Worm (Caenorhabditis elegans) whole organism, young adult: ENCODE data around the gene T02G5.3.

Source experiments
- B0261.1 ChIP-seq: sonication (generic microtip); optimal IDR thresholded peaks from 2 replicates; lab custom pipeline; 2016; ENCODE audit warnings: mild to moderate bottlenecking, missing genetic modification characterization, moderate library complexity, missing compliant biosample characterization
- F33H1.4 ChIP-seq: fragments of 200-800 bp; sonication (Bioruptor generic); IDR thresholded peaks from 2 replicates; pipeline ENCODE4 v1.3.6; 2022; ENCODE audit warnings: missing genetic modification reagents, missing genetic modification characterization, missing compliant biosample characterization
- F39B2.1 ChIP-seq: fragments of 200-800 bp; sonication (Bioruptor generic); IDR thresholded peaks from 2 replicates; pipeline ENCODE4 v1.3.6; 2022; ENCODE audit warnings: missing genetic modification reagents, missing genetic modification characterization, missing compliant biosample characterization
- F49E8.2 ChIP-seq: sonication (generic microtip); optimal IDR thresholded peaks from 3 replicates; lab custom pipeline; 2017; ENCODE audit warnings: missing genetic modification characterization, mild to moderate bottlenecking, missing compliant biosample characterization, antibody characterized with exemption, moderate library complexity; ENCODE audit not compliant: insufficient read depth
- F57A8.1 ChIP-seq: fragments of 200-800 bp; sonication (Bioruptor generic); optimal IDR thresholded peaks from 2 replicates; lab custom pipeline; 2018; ENCODE audit warnings: mild to moderate bottlenecking, missing genetic modification characterization, moderate library complexity, missing compliant biosample characterization
- T26A5.8 ChIP-seq: sonication (generic microtip); optimal IDR thresholded peaks from 2 replicates; lab custom pipeline; 2016; ENCODE audit warnings: missing genetic modification characterization, missing compliant biosample characterization
- Y53G8AR.9 ChIP-seq: fragments of 200-800 bp; sonication (Bioruptor generic); conservative IDR thresholded peaks from 2 replicates; pipeline ENCODE4 v1.3.6; 2022; ENCODE audit warnings: missing genetic modification reagents, missing genetic modification characterization, missing compliant biosample characterization
- Y56A3A.18 ChIP-seq: fragments of 200-800 bp; sonication (Bioruptor generic); IDR thresholded peaks from 2 replicates; pipeline ENCODE4 v1.3.6; 2022; ENCODE audit warnings: missing genetic modification reagents, missing genetic modification characterization, missing compliant biosample characterization
- Y67H2A.10 ChIP-seq: fragments of 200-800 bp; sonication (Bioruptor generic); conservative IDR thresholded peaks from 2 replicates; pipeline ENCODE4 v1.3.6; 2022; ENCODE audit warnings: missing genetic modification reagents, missing genetic modification characterization, missing compliant biosample characterization
- Y79H2A.3 ChIP-seq: fragments of 200-800 bp; sonication (Bioruptor generic); conservative IDR thresholded peaks from 2 replicates; pipeline ENCODE4 v1.3.6; 2022; ENCODE audit warnings: missing genetic modification reagents, missing genetic modification characterization, missing compliant biosample characterization
- Y95B8A.8 ChIP-seq: fragments of 200-800 bp; sonication (Bioruptor generic); IDR thresholded peaks from 2 replicates; pipeline ENCODE4 v1.3.6; 2022; ENCODE audit warnings: missing genetic modification reagents, missing genetic modification characterization, missing compliant biosample characterization
- attf-3 ChIP-seq: fragments of 200-800 bp; sonication (Bioruptor generic); conservative IDR thresholded peaks from 2 replicates; pipeline ENCODE4 v1.3.6; 2022; ENCODE audit warnings: missing genetic modification reagents, missing genetic modification characterization, missing compliant biosample characterization
- attf-5 ChIP-seq: fragments of 200-800 bp; sonication (Bioruptor generic); optimal IDR thresholded peaks from 2 replicates; lab custom pipeline; 2018; ENCODE audit warnings: mild to moderate bottlenecking, missing genetic modification characterization, missing compliant biosample characterization
- attf-6 ChIP-seq: fragments of 200-800 bp; sonication (Bioruptor generic); IDR thresholded peaks from 2 replicates; pipeline ENCODE4 v1.3.6; 2022; ENCODE audit warnings: missing genetic modification reagents, missing genetic modification characterization, missing compliant biosample characterization
- ceh-27 ChIP-seq: fragments of 200-800 bp; sonication (Bioruptor generic); optimal IDR thresholded peaks from 2 replicates; lab custom pipeline; 2018; ENCODE audit warnings: mild to moderate bottlenecking, missing genetic modification characterization, moderate library complexity, missing compliant biosample characterization
- ceh-58 ChIP-seq: fragments of 200-800 bp; sonication (Bioruptor generic); IDR thresholded peaks from 2 replicates; pipeline ENCODE4 v1.3.6; 2022; ENCODE audit warnings: missing genetic modification characterization, missing compliant biosample characterization
- die-1 ChIP-seq: sonication (generic microtip); optimal IDR thresholded peaks from 2 replicates; lab custom pipeline; 2016; ENCODE audit warnings: missing genotype, mild to moderate bottlenecking, missing genetic modification characterization, missing compliant biosample characterization
- dpff-1 ChIP-seq: sonication (generic microtip); optimal IDR thresholded peaks from 2 replicates; lab custom pipeline; 2017; ENCODE audit warnings: mild to moderate bottlenecking, missing genetic modification characterization, missing compliant biosample characterization
- egl-44 ChIP-seq: fragments of 200-800 bp; sonication (Bioruptor generic); IDR thresholded peaks from 2 replicates; pipeline ENCODE4 v1.3.6; 2022; ENCODE audit warnings: missing genetic modification reagents, missing genetic modification characterization, missing compliant biosample characterization
- egrh-3 ChIP-seq: fragments of 200-800 bp; sonication (Bioruptor generic); IDR thresholded peaks from 2 replicates; pipeline ENCODE4 v1.3.6; 2022; ENCODE audit warnings: missing genetic modification reagents, missing genetic modification characterization, missing compliant biosample characterization
- ekl-4 ChIP-seq: fragments of 200-800 bp; sonication (Bioruptor generic); IDR thresholded peaks from 2 replicates; pipeline ENCODE4 v1.3.6; 2022; ENCODE audit warnings: missing genetic modification reagents, missing genetic modification characterization, missing compliant biosample characterization
- fkh-3 ChIP-seq: sonication (generic microtip); optimal IDR thresholded peaks from 2 replicates; lab custom pipeline; 2016; ENCODE audit warnings: mild to moderate bottlenecking, missing genetic modification characterization, missing compliant biosample characterization
- hmg-20 ChIP-seq: fragments of 200-800 bp; sonication (Bioruptor generic); IDR thresholded peaks from 2 replicates; pipeline ENCODE4 v1.3.6; 2022; ENCODE audit warnings: missing genetic modification reagents, missing genetic modification characterization, missing compliant biosample characterization
- hrde-1 ChIP-seq: sonication (generic microtip); optimal IDR thresholded peaks from 2 replicates; lab custom pipeline; 2016; ENCODE audit warnings: missing genetic modification characterization, mild to moderate bottlenecking, missing compliant biosample characterization, moderate library complexity, missing genotype, missing genetic modification reagents, borderline replicate concordance
- hsf-1 ChIP-seq: fragments of 200-800 bp; sonication (Bioruptor generic); IDR thresholded peaks from 2 replicates; pipeline ENCODE4 v1.3.6; 2022; ENCODE audit warnings: missing genetic modification reagents, missing genetic modification characterization, missing compliant biosample characterization
- lin-35 ChIP-seq, 3 experiments: fragments of 150-350 bp in 2 of 3; sonication (generic microtip) in 1 of 3; optimal IDR thresholded peaks; 2 replicates each; lab custom pipeline; 2014 to 2018; ENCODE audit warnings: missing biosample characterization in 3 of 3, missing genetic modification characterization in 3 of 3, missing genetic modification reagents in 3 of 3
- lin-54 ChIP-seq: fragments of 200-800 bp; sonication (Bioruptor generic); optimal IDR thresholded peaks from 2 replicates; lab custom pipeline; 2018; ENCODE audit warnings: mild to moderate bottlenecking, missing genetic modification characterization, missing compliant biosample characterization
- lsl-1 ChIP-seq: fragments of 200-800 bp; sonication (Bioruptor generic); optimal IDR thresholded peaks from 2 replicates; lab custom pipeline; 2018; ENCODE audit warnings: mild to moderate bottlenecking, missing genetic modification characterization, moderate library complexity, missing compliant biosample characterization
- madf-3 ChIP-seq: fragments of 200-800 bp; sonication (Bioruptor generic); IDR thresholded peaks from 2 replicates; pipeline ENCODE4 v1.3.6; 2022; ENCODE audit warnings: missing genetic modification reagents, missing genetic modification characterization, missing compliant biosample characterization
- madf-6 ChIP-seq: fragments of 200-800 bp; sonication (Bioruptor generic); IDR thresholded peaks from 2 replicates; pipeline ENCODE4 v1.3.6; 2022; ENCODE audit warnings: missing genetic modification reagents, missing genetic modification characterization, missing compliant biosample characterization
- mes-4 ChIP-seq: sonication (generic microtip); optimal IDR thresholded peaks from 2 replicates; lab custom pipeline; 2016; ENCODE audit warnings: missing genotype, missing genetic modification characterization, missing compliant biosample characterization
- nfya-2 ChIP-seq: fragments of 200-800 bp; sonication (Bioruptor generic); IDR thresholded peaks from 2 replicates; pipeline ENCODE4 v1.3.6; 2022; ENCODE audit warnings: missing genetic modification reagents, missing genetic modification characterization, missing compliant biosample characterization
- nfyb-1 ChIP-seq: fragments of 200-800 bp; sonication (Bioruptor generic); IDR thresholded peaks from 2 replicates; pipeline ENCODE4 v1.3.6; 2022; ENCODE audit warnings: missing genetic modification reagents, missing genetic modification characterization, missing compliant biosample characterization
- nhr-120 ChIP-seq: fragments of 200-800 bp; sonication (Bioruptor generic); IDR thresholded peaks from 2 replicates; pipeline ENCODE4 v1.3.6; 2022; ENCODE audit warnings: missing genetic modification characterization, missing compliant biosample characterization
- nhr-90 ChIP-seq: sonication (generic microtip); optimal IDR thresholded peaks from 2 replicates; lab custom pipeline; 2016; ENCODE audit warnings: missing genotype, mild to moderate bottlenecking, missing genetic modification characterization, missing compliant biosample characterization
- pha-4 ChIP-seq: fragments of 150-350 bp; sonication (generic microtip); optimal IDR thresholded peaks from 2 replicates; lab custom pipeline; 2014; ENCODE audit warnings: missing biosample characterization, missing genetic modification reagents, missing genetic modification characterization
- snpc-1.3 ChIP-seq: sonication (generic microtip); optimal IDR thresholded peaks from 2 replicates; lab custom pipeline; 2017; ENCODE audit warnings: missing genetic modification characterization, mild to moderate bottlenecking, missing compliant biosample characterization, antibody characterized with exemption, moderate library complexity, missing genotype, missing genetic modification reagents; ENCODE audit not compliant: insufficient read depth
- snpc-3.4 ChIP-seq: sonication (generic microtip); optimal IDR thresholded peaks from 2 replicates; lab custom pipeline; 2017; ENCODE audit warnings: missing genetic modification characterization, mild to moderate bottlenecking, missing compliant biosample characterization, antibody characterized with exemption, moderate library complexity, missing genotype, missing genetic modification reagents
- unc-130 ChIP-seq: sonication (generic microtip); optimal IDR thresholded peaks from 2 replicates; lab custom pipeline; 2016; ENCODE audit warnings: missing genetic modification reagents, missing genetic modification characterization, missing compliant biosample characterization
- ztf-3 ChIP-seq: fragments of 200-800 bp; sonication (Bioruptor generic); optimal IDR thresholded peaks from 2 replicates; lab custom pipeline; 2018; ENCODE audit warnings: mild to moderate bottlenecking, missing genetic modification characterization, missing compliant biosample characterization

T02G5.3 gene

DNA sequence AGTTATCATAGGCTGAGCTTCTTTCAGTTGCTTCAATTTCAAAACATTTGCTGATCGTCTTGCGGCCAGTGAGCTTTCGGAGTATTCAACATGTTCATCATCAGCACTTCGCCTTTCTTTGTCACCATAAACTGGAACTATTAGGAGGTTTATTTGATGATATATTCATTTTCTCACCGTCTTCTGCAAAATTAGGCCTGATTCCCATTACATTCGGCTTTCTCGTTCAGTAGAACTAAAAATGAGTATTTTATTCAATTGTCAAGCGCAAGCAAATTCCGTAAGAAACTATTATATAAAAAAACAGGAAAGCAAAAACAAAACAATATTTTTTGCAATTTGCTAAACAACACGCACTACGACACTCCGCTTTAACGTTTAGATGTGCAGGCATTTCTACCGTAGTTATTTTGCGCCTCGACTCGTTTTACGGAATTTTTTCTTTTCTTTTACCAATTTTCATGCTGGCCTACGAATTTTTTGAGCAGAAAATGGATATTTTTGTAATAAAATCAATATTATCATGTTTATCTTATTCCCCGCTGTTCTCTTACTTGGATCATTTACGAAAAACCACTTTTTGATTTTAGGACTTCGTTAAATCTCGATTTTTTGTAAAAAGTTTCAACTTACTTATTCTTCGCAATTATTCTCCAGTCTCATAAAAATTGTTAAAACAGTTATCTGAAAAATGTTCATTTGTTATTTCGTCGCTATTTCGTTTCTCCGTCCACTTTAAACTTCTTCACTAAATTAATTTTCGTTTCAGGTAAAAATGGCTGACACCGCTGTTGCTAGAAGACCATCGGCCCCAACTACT, 11.8 kb downstream of the T02G5.3 start, which contains the start of the genes farl-11 and rpl-33 (continued):
- TF ChIP-seq F57A8.1 (GFP tag; lab: Kevin White, UChicago) (no peak), lin-54 (GFP tag; lab: Kevin White, UChicago) (peak; percentile 31), snpc-1.3 (tag; lab: Kevin White, UChicago) (peak; percentile 59), hmg-20 (GFP tag; lab: Robert Waterston, UW) (no peak), hrde-1 (tag; lab: Kevin White, UChicago) (no peak), fkh-3 (tag; lab: Kevin White, UChicago) (no peak), die-1 (tag; lab: Kevin White, UChicago) (no peak), F49E8.2 (tag; lab: Kevin White, UChicago) (no peak), Y79H2A.3 (no peak), attf-3 (GFP tag; lab: Robert Waterston, UW) (peak; percentile 99), pha-4 (tag; lab: Kevin White, UChicago) (peak; percentile 76), nhr-90 (no peak), T26A5.8 (tag; lab: Kevin White, UChicago) (no peak), Y56A3A.18 (no peak), lin-35 (GFP tag; optimal IDR thresholded peaks at IDR 0.05; lab: Kevin White, UChicago) (peak in 1 of 3 experiments; percentile 51), egrh-3 (no peak), mes-4 (tag; lab: Kevin White, UChicago) (no peak), ztf-3 (GFP tag; lab: Kevin White, UChicago) (no peak), egl-44 (no peak), ceh-58 (GFP tag; lab: Robert Waterston, UW) (no peak), lsl-1 (GFP tag; lab: Kevin White, UChicago) (peak; percentile 73), attf-5 (GFP tag; lab: Kevin White, UChicago) (peak; percentile 72), nfyb-1 (GFP tag; lab: Robert Waterston, UW) (no peak), B0261.1 (tag; lab: Kevin White, UChicago) (no peak), dpff-1 (no peak), ceh-27 (GFP tag; lab: Kevin White, UChicago) (peak; percentile 25), Y67H2A.10 (GFP tag; lab: Robert Waterston, UW) (no peak), nfya-2 (no peak), unc-130 (GFP tag; lab: Kevin White, UChicago) (no peak), Y95B8A.8 (GFP tag; lab: Robert Waterston, UW) (no peak), nhr-120 (GFP tag; lab: Robert Waterston, UW) (no peak), hsf-1 (GFP tag; lab: Robert Waterston, UW) (no peak)

DNA sequence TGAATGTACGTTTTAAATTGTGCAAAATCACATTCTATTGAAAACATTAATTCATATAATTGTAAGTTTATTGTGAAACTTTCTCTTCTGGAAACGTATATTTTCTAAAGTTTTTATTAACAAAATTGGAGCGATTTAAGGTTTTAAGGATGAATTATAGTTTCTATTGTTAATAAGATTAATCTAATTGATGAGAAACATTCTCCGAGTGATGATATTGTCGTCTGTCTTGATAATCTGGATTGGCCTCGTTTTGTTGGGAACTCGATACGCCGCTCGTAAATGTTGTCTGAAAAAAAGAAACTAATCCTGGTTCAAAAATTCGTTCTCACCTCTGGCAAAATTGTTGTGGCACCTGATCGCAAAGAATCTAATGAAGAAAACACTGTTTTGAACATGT, 13.1 kb downstream of the T02G5.3 start:
- TF ChIP-seq lin-54 (GFP tag; lab: Kevin White, UChicago) (peak; percentile 25), attf-6 (GFP tag; lab: Robert Waterston, UW) (peak; percentile 43; the same call in 1 of the 2 replicates), dpff-1 (no peak), F33H1.4 (GFP tag; lab: Robert Waterston, UW) (0 out of 2 replicates have a peak, but pooled peaks have one; percentile 5), nfyb-1 (GFP tag; lab: Robert Waterston, UW) (no peak), F39B2.1 (GFP tag; lab: Robert Waterston, UW) (peak; percentile 51; the same call in 1 of the 2 replicates), madf-6 (GFP tag; lab: Robert Waterston, UW) (peak; percentile 67), Y53G8AR.9 (GFP tag; lab: Robert Waterston, UW) (0 out of 2 replicates have a peak, but pooled peaks have one; percentile 33), snpc-3.4 (peak; percentile 3), die-1 (tag; lab: Kevin White, UChicago) (no peak), ekl-4 (peak; percentile 62; the same call in 1 of the 2 replicates), madf-3 (GFP tag; lab: Robert Waterston, UW) (0 out of 2 replicates have a peak, but pooled peaks have one; percentile 6)
